Worm (Caenorhabditis elegans): ENCODE data around the gene cct-1.

The cct-1 gene

ce11 chrII:8141135-8141534 lies 44.1 kb upstream of the cct-1 start (continued):
- TF ChIP-seq lir-1 (GFP tag; conservative IDR thresholded peaks at IDR 0.05) (no peak), snpc-1.3 (tag; optimal IDR thresholded peaks at IDR 0.05; ENCODE audit: insufficient read depth) (no peak), pbrm-1 (GFP tag; IDR thresholded peaks at IDR 0.05) (0 out of 2 replicates have a peak, but pooled peaks have one; percentile 37), attf-3 (GFP tag; conservative IDR thresholded peaks at IDR 0.05) (no peak), atf-7 (tag; optimal IDR thresholded peaks at IDR 0.05) (no peak), bed-2 (GFP tag; IDR thresholded peaks at IDR 0.05) (no peak), snpc-3.4 (tag; optimal IDR thresholded peaks at IDR 0.05) (peak; percentile 19), ceh-27 (GFP tag; optimal IDR thresholded peaks at IDR 0.05) (no peak), akir-1 (GFP tag; optimal IDR thresholded peaks at IDR 0.05) (no peak), mes-4 (tag; optimal IDR thresholded peaks at IDR 0.05) (no peak), ama-1 (optimal IDR thresholded peaks at IDR 0.05) (no peak), ama-1 (GFP tag; optimal IDR thresholded peaks at IDR 0.05) (peak in 1 of 2 experiments; percentile 31)

ce11 chrII:8143278-8143931 lies 41.8 kb upstream of the cct-1 start, which contains the start of the genes ints-11 and rpl-10:
TSS of gene ints-11 (minus strand) at chrII:8143478.
TSS of gene rpl-10 (plus strand) at chrII:8143881.
- TF ChIP-seq madf-8 (GFP tag; conservative IDR thresholded peaks at IDR 0.05) = no peak
- TF ChIP-seq cebp-1 (GFP tag; IDR thresholded peaks at IDR 0.05) = no peak
- peak; percentile 55 for TF ChIP-seq cebp-1 (tag; optimal IDR thresholded peaks at IDR 0.05)
- TF ChIP-seq tbp1 (GFP tag; optimal IDR thresholded peaks at IDR 0.05) = no peak
- no peak for TF ChIP-seq ztf-28 (GFP tag; IDR thresholded peaks at IDR 0.05)
- no peak for TF ChIP-seq lsy-27 (tag; optimal IDR thresholded peaks at IDR 0.05; ENCODE audit: borderline replicate concordance, insufficient read depth)
- TF ChIP-seq C17E4.6 (GFP tag; IDR thresholded peaks at IDR 0.05) = no peak
- no peak for TF ChIP-seq nfya-1 (tag; optimal IDR thresholded peaks at IDR 0.05; ENCODE audit: borderline replicate concordance, insufficient read depth)
- no peak for TF ChIP-seq T07F8.4 (tag; optimal IDR thresholded peaks at IDR 0.05)
- no peak for TF ChIP-seq Y53G8AR.9 (GFP tag; conservative IDR thresholded peaks at IDR 0.05)
- no peak for TF ChIP-seq F23B12.7 (tag; optimal IDR thresholded peaks at IDR 0.05; ENCODE audit: insufficient read depth)
- no peak for TF ChIP-seq madf-6 (GFP tag; IDR thresholded peaks at IDR 0.05)
- TF ChIP-seq mxl-1 (tag; optimal IDR thresholded peaks at IDR 0.05) = no peak
- TF ChIP-seq egrh-3 (GFP tag; IDR thresholded peaks at IDR 0.05) = no peak
- TF ChIP-seq mel-28 (tag; optimal IDR thresholded peaks at IDR 0.05; ENCODE audit: borderline replicate concordance) = no peak
- TF ChIP-seq sptf-2 (GFP tag; optimal IDR thresholded peaks at IDR 0.05) = no peak
- peak; percentile 29 for TF ChIP-seq attf-5 (GFP tag; optimal IDR thresholded peaks at IDR 0.05)
- no peak for TF ChIP-seq madf-10 (tag; optimal IDR thresholded peaks at IDR 0.05)
- peak; percentile 15 for TF ChIP-seq lsl-1 (GFP tag; optimal IDR thresholded peaks at IDR 0.05)
- TF ChIP-seq lin-35 (GFP tag; optimal IDR thresholded peaks at IDR 0.05) = peak in 1 of 3 experiments; percentile 18
- TF ChIP-seq gei-17 (GFP tag; optimal IDR thresholded peaks at IDR 0.05) = no peak
- TF ChIP-seq ceh-100 (GFP tag; IDR thresholded peaks at IDR 0.05) = no peak
- no peak for TF ChIP-seq egl-44 (GFP tag; IDR thresholded peaks at IDR 0.05)
- TF ChIP-seq F33H1.4 (GFP tag; IDR thresholded peaks at IDR 0.05) = peak; percentile 67
- no peak for TF ChIP-seq snpc-4 (GFP tag; optimal IDR thresholded peaks at IDR 0.05)
- peak in 1 of 4 experiments; percentile 47 for TF ChIP-seq snpc-4 (tag; optimal IDR thresholded peaks at IDR 0.05)
- TF ChIP-seq him-1 (tag; optimal IDR thresholded peaks at IDR 0.05) = no peak
- TF ChIP-seq pha-4 (tag; optimal IDR thresholded peaks at IDR 0.05) = peak; percentile 30
- no peak for TF ChIP-seq F10E7.11 (tag; optimal IDR thresholded peaks at IDR 0.05)

All from whole organism, young adult.